Fruit fly (Drosophila melanogaster): ENCODE results near the gene Sugb.

The Sugb gene

DNA sequence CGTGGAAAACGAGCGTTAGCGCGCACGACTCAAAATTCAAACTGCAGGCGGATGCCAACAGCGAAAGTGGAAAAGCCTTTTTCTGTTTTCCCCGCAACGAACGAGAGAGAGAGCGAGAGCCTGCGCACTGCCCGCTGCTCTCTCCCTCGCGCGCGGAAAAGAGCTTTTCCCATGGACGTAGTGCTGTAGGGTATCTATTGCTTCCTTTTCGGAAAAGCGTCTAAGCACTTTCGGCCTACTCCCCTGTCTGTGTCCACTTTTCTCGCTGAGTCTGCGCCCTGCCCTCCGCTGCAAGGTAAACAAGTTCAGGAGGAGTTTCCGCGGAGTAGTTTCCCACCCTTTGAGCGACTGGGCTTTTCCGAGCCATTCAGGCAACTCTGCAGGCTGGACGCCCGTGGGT lies 3.5 kb upstream of the Sugb start, which contains the start of gene CG32085 (continued):
- TF ChIP-seq CG30403 (GFP tag; optimal IDR thresholded peaks at IDR 0.05) (peak; percentile 48), h (optimal IDR thresholded peaks at IDR 0.05) (no peak), CG13123 (GFP tag; optimal IDR thresholded peaks at IDR 0.05) (no peak), CG1647 (GFP tag; optimal IDR thresholded peaks at IDR 0.05) (peak; percentile 4), CG31388 (GFP tag; optimal IDR thresholded peaks at IDR 0.05) (no peak), oc (tag; optimal IDR thresholded peaks at IDR 0.05) (no peak), CG3995 (GFP tag; optimal IDR thresholded peaks at IDR 0.05) (no peak), CG17385 (GFP tag; optimal IDR thresholded peaks at IDR 0.05) (peak; percentile 27), zen2 (GFP tag; IDR thresholded peaks at IDR 0.05; ENCODE audit: partially characterized antibody) (no peak), onecut (GFP tag; IDR thresholded peaks at IDR 0.05) (peak; percentile 69), CG4282 (GFP tag; optimal IDR thresholded peaks at IDR 0.05) (no peak), gro (GFP tag; optimal IDR thresholded peaks at IDR 0.05) (peak; percentile 8), CG4360 (GFP tag; IDR thresholded peaks at IDR 0.05) (no peak), Deaf1 (tag; optimal IDR thresholded peaks at IDR 0.05) (peak; percentile 62), dimm (GFP tag; IDR thresholded peaks at IDR 0.05) (no peak), CG18764 (GFP tag; optimal IDR thresholded peaks at IDR 0.05) (peak; percentile 33), pb (GFP tag; optimal IDR thresholded peaks at IDR 0.05) (peak; percentile 25), BtbVII (GFP tag; optimal IDR thresholded peaks at IDR 0.05) (peak; percentile 36), CG15601 (tag; optimal IDR thresholded peaks at IDR 0.05) (no peak), CG1832 (GFP tag; optimal IDR thresholded peaks at IDR 0.05) (peak; percentile 51), hth (optimal IDR thresholded peaks at IDR 0.05) (no peak), CG30431 (GFP tag; optimal IDR thresholded peaks at IDR 0.05) (no peak), Usf (GFP tag; optimal IDR thresholded peaks at IDR 0.05) (peak; percentile 10), sna (GFP tag; IDR thresholded peaks at IDR 0.05; ENCODE audit: partially characterized antibody) (no peak), Lim3 (GFP tag; IDR thresholded peaks at IDR 0.05) (no peak), toy (GFP tag; IDR thresholded peaks at IDR 0.05) (peak; percentile 55; the same call in 1 of the 2 replicates), CG10321 (GFP tag; IDR thresholded peaks at IDR 0.05) (no peak), sob (GFP tag; IDR thresholded peaks at IDR 0.05) (peak; percentile 80), CG15073 (GFP tag; optimal IDR thresholded peaks at IDR 0.05) (no peak), ftz-f1 (GFP tag; optimal IDR thresholded peaks at IDR 0.05) (peak; percentile 44), CG11504 (tag; optimal IDR thresholded peaks at IDR 0.05) (peak; percentile 45), Hsf (GFP tag; optimal IDR thresholded peaks at IDR 0.05) (peak; percentile 46), gcm (GFP tag; optimal IDR thresholded peaks at IDR 0.05) (no peak), PHDP (tag; optimal IDR thresholded peaks at IDR 0.05) (peak; percentile 28), CG8944 (GFP tag; optimal IDR thresholded peaks at IDR 0.05) (peak; percentile 61), Stat92E (GFP tag; optimal IDR thresholded peaks at IDR 0.05) (no peak), CG2116 (GFP tag; optimal IDR thresholded peaks at IDR 0.05) (no peak), Antp (GFP tag; optimal IDR thresholded peaks at IDR 0.05) (peak; percentile 84), cwo (GFP tag; optimal IDR thresholded peaks at IDR 0.05) (peak; percentile 64), CG11560 (tag; IDR thresholded peaks at IDR 0.05) (no peak), CG1233 (GFP tag; optimal IDR thresholded peaks at IDR 0.05) (peak; percentile 29), Dfd (GFP tag; optimal IDR thresholded peaks at IDR 0.05) (no peak), Nf-YB (GFP tag; optimal IDR thresholded peaks at IDR 0.05) (no peak), Rfx (GFP tag; IDR thresholded peaks at IDR 0.05) (peak; percentile 93), ash1 (GFP tag; optimal IDR thresholded peaks at IDR 0.05) (no peak), Hr3 (GFP tag; optimal IDR thresholded peaks at IDR 0.05) (no peak), Atf3 (GFP tag; optimal IDR thresholded peaks at IDR 0.05) (peak; percentile 21), CG7745 (tag; optimal IDR thresholded peaks at IDR 0.05) (no peak), fd64A (GFP tag; optimal IDR thresholded peaks at IDR 0.05) (no peak), YL-1 (GFP tag; optimal IDR thresholded peaks at IDR 0.05) (no peak), salm (tag; optimal IDR thresholded peaks at IDR 0.05) (no peak), Ets97D (GFP tag; optimal IDR thresholded peaks at IDR 0.05) (peak; percentile 17)

Data from whole organism, embryonic.